Worm (Caenorhabditis elegans): ENCODE data around the gene hst-3.2.

DNA sequence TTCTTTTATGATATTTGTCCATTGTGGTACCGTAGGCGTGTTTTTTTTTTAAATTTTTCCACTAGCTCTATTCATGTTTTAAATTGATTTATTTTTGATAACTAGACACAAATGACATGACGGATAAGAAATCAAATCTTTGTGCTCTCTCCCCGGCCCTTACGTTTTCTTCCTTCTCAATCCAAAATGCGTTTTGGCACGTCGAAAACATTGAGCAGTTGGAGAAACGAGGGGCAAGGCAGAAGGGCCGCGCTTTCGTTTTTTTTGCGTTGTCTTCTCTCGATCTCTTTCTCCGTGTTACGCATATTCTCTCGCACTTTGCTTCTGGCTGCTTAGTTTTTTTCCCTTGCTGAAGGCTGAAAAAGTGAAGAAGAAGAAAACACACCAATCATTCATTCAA is 15.3 kb upstream of the hst-3.2 start:
- TF ChIP-seq him-1 (tag; optimal IDR thresholded peaks at IDR 0.05) (no peak), dao-5 (tag; optimal IDR thresholded peaks at IDR 0.05) (no peak)
